Worm (Caenorhabditis elegans) whole organism, L4 larva: ENCODE data around the gene C29E4.17.

Experiments used
- F10B5.3 ChIP-seq: sonication (generic microtip); optimal IDR thresholded peaks from 2 replicates; lab custom pipeline; 2016; ENCODE audit warnings: mild to moderate bottlenecking, missing genetic modification characterization, missing compliant biosample characterization
- F37D6.2 ChIP-seq: sonication (generic microtip); optimal IDR thresholded peaks from 2 replicates; lab custom pipeline; 2016; ENCODE audit warnings: mild to moderate bottlenecking, missing genetic modification characterization, missing compliant biosample characterization
- F44E2.7 ChIP-seq: fragments of 200-800 bp; sonication (Bioruptor generic); IDR thresholded peaks from 2 replicates; pipeline ENCODE4 v2.1.2; 2022; ENCODE audit warnings: missing genetic modification characterization, missing compliant biosample characterization
- F49E8.2 ChIP-seq: sonication (generic microtip); optimal IDR thresholded peaks from 2 replicates; lab custom pipeline; 2016; ENCODE audit warnings: missing compliant biosample characterization, mild to moderate bottlenecking, missing genetic modification characterization, borderline replicate concordance
- R02D3.7 ChIP-seq: fragments of 150-350 bp; sonication (generic microtip); optimal IDR thresholded peaks from 3 replicates; lab custom pipeline; 2014; ENCODE audit warnings: missing biosample characterization, missing genetic modification characterization
- T20F7.1 ChIP-seq: fragments of 200-800 bp; sonication (Bioruptor generic); optimal IDR thresholded peaks from 2 replicates; lab custom pipeline; 2018; ENCODE audit warnings: mild to moderate bottlenecking, missing genetic modification characterization, missing compliant biosample characterization
- T26A8.4 ChIP-seq: fragments of 200-800 bp; sonication (Bioruptor generic); IDR thresholded peaks from 2 replicates; pipeline ENCODE4 v1.3.6; 2022; ENCODE audit warnings: missing genetic modification characterization, missing compliant biosample characterization
- Y105C5A.15 ChIP-seq: fragments of 200-800 bp; sonication (Bioruptor generic); IDR thresholded peaks from 2 replicates; pipeline ENCODE4 v1.3.6; 2022; ENCODE audit warnings: missing genetic modification characterization, missing compliant biosample characterization
- Y5F2A.4 ChIP-seq: fragments of 200-800 bp; sonication (Bioruptor generic); optimal IDR thresholded peaks from 2 replicates; lab custom pipeline; 2018; ENCODE audit warnings: mild to moderate bottlenecking, missing genetic modification characterization, missing compliant biosample characterization
- Y75B8A.6 ChIP-seq: fragments of 200-800 bp; sonication (Bioruptor generic); IDR thresholded peaks from 2 replicates; pipeline ENCODE4 v1.3.6; 2022; ENCODE audit warnings: missing genetic modification reagents, missing genetic modification characterization, missing compliant biosample characterization
- aha-1 ChIP-seq: fragments of 150-350 bp; peaks from one replicate; lab custom pipeline; 2014; ENCODE audit warnings: missing biosample characterization, missing genetic modification characterization
- attf-4 ChIP-seq: sonication (generic microtip); optimal IDR thresholded peaks from 3 replicates; lab custom pipeline; 2017; ENCODE audit warnings: missing biosample characterization, missing genetic modification characterization
- ceh-20 ChIP-seq: fragments of 200-800 bp; sonication (Bioruptor generic); IDR thresholded peaks from 2 replicates; pipeline ENCODE4 v1.3.6; 2022; ENCODE audit warnings: missing genetic modification reagents, missing genetic modification characterization, missing compliant biosample characterization
- ceh-32 ChIP-seq: sonication (generic microtip); optimal IDR thresholded peaks from 2 replicates; lab custom pipeline; 2016; ENCODE audit warnings: mild to moderate bottlenecking, missing genetic modification characterization, missing compliant biosample characterization; ENCODE audit not compliant: poor library complexity
- ceh-82 ChIP-seq: sonication (generic microtip); optimal IDR thresholded peaks from 2 replicates; lab custom pipeline; 2017; ENCODE audit warnings: missing biosample characterization, missing genetic modification characterization
- cey-2 ChIP-seq: sonication (generic microtip); optimal IDR thresholded peaks from 3 replicates; lab custom pipeline; 2017; ENCODE audit warnings: missing genetic modification characterization, mild to moderate bottlenecking, missing compliant biosample characterization, antibody characterized with exemption, borderline replicate concordance; ENCODE audit not compliant: insufficient read depth
- ctbp-1 ChIP-seq: fragments of 200-800 bp; sonication (Bioruptor generic); IDR thresholded peaks from 2 replicates; pipeline ENCODE4 v1.3.6; 2022; ENCODE audit warnings: missing genetic modification reagents, missing genetic modification characterization, missing compliant biosample characterization
- daf-16 ChIP-seq, 3 experiments: sonication (generic microtip); optimal IDR thresholded peaks; 2 replicates each; lab custom pipeline; 2016 to 2017; ENCODE audit warnings: missing genetic modification characterization in 3 of 3, missing genetic modification reagents in 3 of 3, mild to moderate bottlenecking in 2 of 3, missing compliant biosample characterization in 2 of 3, missing biosample characterization in 1 of 3, moderate library complexity in 1 of 3
- dmd-6 ChIP-seq: fragments of 200-800 bp; sonication (Bioruptor generic); IDR thresholded peaks from 2 replicates; pipeline ENCODE4 v1.3.6; 2022; ENCODE audit warnings: missing genetic modification reagents, missing genetic modification characterization, missing compliant biosample characterization
- egl-27 ChIP-seq: sonication (generic microtip); optimal IDR thresholded peaks from 3 replicates; lab custom pipeline; 2017; ENCODE audit warnings: missing biosample characterization, missing genetic modification reagents, missing genetic modification characterization
- hif-1 ChIP-seq, 2 experiments: sonication (generic microtip); optimal IDR thresholded peaks; 2 replicates each; lab custom pipeline; 2016 to 2017; ENCODE audit warnings: missing compliant biosample characterization in 2 of 2, missing genetic modification characterization in 2 of 2, missing genetic modification reagents in 2 of 2, missing genotype in 2 of 2, mild to moderate bottlenecking in 1 of 2
- hmg-1.1 ChIP-seq: fragments of 200-800 bp; sonication (Bioruptor generic); IDR thresholded peaks from 2 replicates; pipeline ENCODE4 v1.3.6; 2022; ENCODE audit warnings: missing genetic modification reagents, missing genetic modification characterization, missing compliant biosample characterization
- jun-1 ChIP-seq: fragments of 150-350 bp; optimal IDR thresholded peaks from 2 replicates; lab custom pipeline; 2014; ENCODE audit warnings: missing biosample characterization, missing genetic modification reagents, missing genetic modification characterization
- lin-13 ChIP-seq: fragments of 150-350 bp; optimal IDR thresholded peaks from 2 replicates; lab custom pipeline; 2014; ENCODE audit warnings: missing biosample characterization, missing genetic modification reagents, missing genetic modification characterization
- mdl-1 ChIP-seq, 2 experiments: fragments of 150-350 bp in 1 of 2; sonication (generic microtip) in 1 of 2; optimal IDR thresholded peaks; 2 replicates each; lab custom pipeline; 2014 to 2017; ENCODE audit warnings: missing biosample characterization in 2 of 2, missing genetic modification characterization in 2 of 2
- mdt-29 ChIP-seq: fragments of 200-800 bp; sonication (Bioruptor generic); IDR thresholded peaks from 2 replicates; pipeline ENCODE4 v1.3.6; 2022; ENCODE audit warnings: missing genetic modification reagents, missing genetic modification characterization, missing compliant biosample characterization
- mep-1 ChIP-seq: fragments of 150-350 bp; sonication (generic microtip); optimal IDR thresholded peaks from 3 replicates; lab custom pipeline; 2014; ENCODE audit warnings: missing biosample characterization, missing genetic modification characterization
- nhr-25 ChIP-seq: sonication (generic microtip); optimal IDR thresholded peaks from 2 replicates; lab custom pipeline; 2017; ENCODE audit warnings: missing genetic modification characterization, mild to moderate bottlenecking, missing compliant biosample characterization, antibody characterized with exemption, moderate library complexity, borderline replicate concordance; ENCODE audit not compliant: insufficient read depth
- nhr-41 ChIP-seq: fragments of 200-800 bp; sonication (Bioruptor generic); IDR thresholded peaks from 2 replicates; pipeline ENCODE4 v1.3.6; 2022; ENCODE audit warnings: missing genetic modification reagents, missing genetic modification characterization, missing compliant biosample characterization
- nhr-6 ChIP-seq: fragments of 150-350 bp; optimal IDR thresholded peaks from 2 replicates; lab custom pipeline; 2014; ENCODE audit warnings: missing biosample characterization, missing genetic modification characterization
- nhr-76 ChIP-seq: fragments of 150-350 bp; optimal IDR thresholded peaks from 2 replicates; lab custom pipeline; 2014; ENCODE audit warnings: missing biosample characterization, missing genetic modification characterization
- nhr-77 ChIP-seq: fragments of 150-350 bp; optimal IDR thresholded peaks from 2 replicates; lab custom pipeline; 2014; ENCODE audit warnings: missing biosample characterization, missing genetic modification characterization
- pqm-1 ChIP-seq: sonication (generic microtip); optimal IDR thresholded peaks from 2 replicates; lab custom pipeline; 2017; ENCODE audit warnings: missing biosample characterization, missing genetic modification characterization
- sdz-12 ChIP-seq: fragments of 200-800 bp; sonication (Bioruptor generic); optimal IDR thresholded peaks from 2 replicates; lab custom pipeline; 2018; ENCODE audit warnings: mild to moderate bottlenecking, missing genetic modification characterization, missing compliant biosample characterization
- skn-1 ChIP-seq: fragments of 150-350 bp; optimal IDR thresholded peaks from 2 replicates; lab custom pipeline; 2014; ENCODE audit warnings: missing biosample characterization, missing genetic modification characterization
- tag-97 ChIP-seq: fragments of 200-800 bp; sonication (Bioruptor generic); IDR thresholded peaks from 2 replicates; pipeline ENCODE4 v1.3.6; 2022; ENCODE audit warnings: missing genetic modification characterization, missing compliant biosample characterization
- unc-39 ChIP-seq: sonication (generic microtip); optimal IDR thresholded peaks from 2 replicates; lab custom pipeline; 2017; ENCODE audit warnings: missing biosample characterization, missing genetic modification characterization
- unc-62 ChIP-seq, 3 experiments: fragments of 150-350 bp in 1 of 3; sonication (generic microtip); optimal IDR thresholded peaks in 2 of 3; peaks in 1 of 3; 1 replicate in 1 of 3; 2 replicates in 2 of 3; lab custom pipeline; 2014 to 2017; ENCODE audit warnings: missing biosample characterization in 3 of 3, missing genetic modification characterization in 3 of 3, missing genetic modification reagents in 3 of 3, missing genotype in 1 of 3
- vab-7 ChIP-seq: fragments of 200-800 bp; sonication (Bioruptor generic); IDR thresholded peaks from 2 replicates; pipeline ENCODE4 v1.3.6; 2022; ENCODE audit warnings: missing genetic modification reagents, missing genetic modification characterization, missing compliant biosample characterization
- zag-1 ChIP-seq: fragments of 150-350 bp; optimal IDR thresholded peaks from 2 replicates; lab custom pipeline; 2014; ENCODE audit warnings: missing biosample characterization, missing genetic modification characterization

The C29E4.17 gene

DNA sequence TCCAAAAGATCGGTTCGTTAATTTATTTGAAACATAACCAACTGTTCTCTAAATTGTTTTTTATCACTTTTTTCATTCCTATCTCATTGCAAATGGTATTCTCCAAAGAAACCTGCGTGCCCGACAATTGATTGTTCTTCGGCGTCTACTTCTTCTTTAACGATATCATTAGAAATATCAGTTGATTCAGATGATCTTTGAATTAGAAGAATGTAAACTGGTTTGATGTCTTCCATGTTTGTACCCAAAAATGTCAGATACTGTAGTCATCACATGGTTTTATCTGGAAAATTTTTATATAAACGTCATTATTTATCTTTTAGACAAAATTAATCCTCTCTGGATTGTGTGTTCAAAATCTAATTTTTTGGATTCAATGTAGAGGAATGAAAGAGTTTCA, 24.6 kb upstream of the C29E4.17 start (continued):
- TF ChIP-seq cey-2 (tag; lab: Kevin White, UChicago), result peak; percentile 5
- no peak for TF ChIP-seq hif-1 (tag; optimal IDR thresholded peaks at IDR 0.05; lab: Kevin White, UChicago)
- TF ChIP-seq zag-1 (tag; lab: Kevin White, UChicago), result no peak
- no peak for TF ChIP-seq Y105C5A.15 (GFP tag; lab: Robert Waterston, UW)
- no peak for TF ChIP-seq nhr-41 (GFP tag; lab: Robert Waterston, UW)
- no peak for TF ChIP-seq Y75B8A.6 (GFP tag; lab: Robert Waterston, UW)
- TF ChIP-seq F49E8.2, result no peak
- TF ChIP-seq F37D6.2 (tag; lab: Kevin White, UChicago), result no peak
- peak in 1 of 2 experiments; percentile 52 for TF ChIP-seq mdl-1 (tag; optimal IDR thresholded peaks at IDR 0.05; lab: Kevin White, UChicago)
- TF ChIP-seq hmg-1.1, result no peak
- TF ChIP-seq pqm-1, result no peak
- no peak for TF ChIP-seq skn-1 (tag; lab: Kevin White, UChicago)
- no peak for TF ChIP-seq attf-4 (tag; lab: Kevin White, UChicago)
- no peak for TF ChIP-seq ctbp-1 (GFP tag; lab: Robert Waterston, UW)
- TF ChIP-seq F10B5.3 (tag; lab: Kevin White, UChicago), result no peak

DNA sequence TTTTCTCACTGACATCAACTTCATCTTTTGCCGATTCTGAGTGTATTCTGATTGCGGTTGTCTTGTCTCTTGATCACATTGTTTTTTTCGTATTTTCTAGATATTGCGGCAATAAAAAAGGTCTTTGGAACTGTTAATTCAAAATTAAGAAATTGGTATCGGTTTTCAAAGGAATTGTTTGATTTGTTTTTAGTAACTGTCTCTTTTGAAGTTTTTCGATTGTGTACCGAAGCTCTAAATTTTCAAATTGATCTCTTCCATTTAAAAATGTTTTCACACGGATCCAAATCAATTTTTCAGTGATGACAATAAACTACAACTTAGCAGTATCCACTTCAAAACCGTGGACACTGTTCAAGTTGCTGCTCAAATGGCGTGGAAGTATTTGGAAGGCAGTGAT, 21.6 kb upstream of the C29E4.17 start, which contains the start of gene best-24:
TSS of gene best-24 (plus strand) at position 301 of the 400 bp plus-strand sequence.
- TF ChIP-seq T26A8.4 (GFP tag; lab: Robert Waterston, UW) (no peak), F10B5.3 (tag; lab: Kevin White, UChicago) (no peak), mdt-29 (GFP tag; lab: Robert Waterston, UW) (no peak)

- no peak for TF ChIP-seq tag-97 (GFP tag; lab: Robert Waterston, UW)
- TF ChIP-seq ceh-82, result no peak
- TF ChIP-seq lin-13 (GFP tag; lab: Kevin White, UChicago), result no peak
- TF ChIP-seq nhr-6, result no peak
- peak in 1 of 2 experiments; percentile 91 for TF ChIP-seq unc-62 (GFP tag; optimal IDR thresholded peaks at IDR 0.05 in 1 of 2; lab: Kevin White, UChicago)
- no peak for TF ChIP-seq unc-62 (tag; optimal IDR thresholded peaks at IDR 0.05; lab: Kevin White, UChicago)
- peak; percentile 43 for TF ChIP-seq aha-1 (tag; lab: Kevin White, UChicago)
- no peak for TF ChIP-seq F10B5.3 (tag; lab: Kevin White, UChicago)
These were observed 18.9 kb upstream of the C29E4.17 start for ce11 chrIII:7903427-7903826.

DNA sequence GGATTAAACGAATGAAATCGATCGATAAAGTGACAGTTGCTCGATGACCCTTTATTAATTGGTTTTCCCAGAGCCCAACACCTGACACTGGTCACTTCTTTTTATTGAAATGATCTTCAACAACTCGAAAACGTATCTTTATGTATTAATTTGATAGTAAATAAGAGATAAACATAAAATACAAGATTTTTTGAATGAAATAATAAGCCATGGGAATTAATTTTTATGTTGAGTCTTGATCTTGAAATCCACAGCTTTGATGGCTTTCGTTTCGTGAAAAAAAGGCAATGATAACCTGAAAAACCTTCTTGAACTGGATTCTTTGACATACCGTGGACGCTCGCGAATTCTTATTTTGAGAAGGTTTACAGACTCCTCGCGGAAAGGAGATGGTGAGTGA, 14.8 kb upstream of the C29E4.17 start, which contains the start of gene pcp-5:
TSS of gene pcp-5 (minus strand) at position 101 of the 400 bp plus-strand sequence.
- TF ChIP-seq daf-16 (GFP tag; optimal IDR thresholded peaks at IDR 0.05; lab: Kevin White, UChicago) (peak in 1 of 2 experiments; percentile 19), daf-16 (tag; optimal IDR thresholded peaks at IDR 0.05; lab: Kevin White, UChicago) (no peak), nhr-77 (tag; lab: Kevin White, UChicago) (no peak)

ce11 chrIII:7909263-7909662, 13.0 kb upstream of the C29E4.17 start, which contains the start of gene ZK688.1:
ZK688.1 (plus strand) TSS chrIII:7909563.
- TF ChIP-seq mdl-1 (tag; optimal IDR thresholded peaks at IDR 0.05; lab: Kevin White, UChicago), result no peak
- no peak for TF ChIP-seq jun-1 (tag; lab: Kevin White, UChicago)
- no peak for TF ChIP-seq mep-1 (tag; lab: Kevin White, UChicago)
- TF ChIP-seq F44E2.7, result no peak
- no peak for TF ChIP-seq vab-7 (GFP tag; lab: Robert Waterston, UW)
- TF ChIP-seq sdz-12 (GFP tag; lab: Kevin White, UChicago), result no peak
- TF ChIP-seq nhr-25, result no peak
- TF ChIP-seq F49E8.2, result no peak
- no peak for TF ChIP-seq Y5F2A.4 (GFP tag; lab: Kevin White, UChicago)
- TF ChIP-seq egl-27 (tag; lab: Kevin White, UChicago), result no peak
- no peak for TF ChIP-seq unc-39 (tag; lab: Kevin White, UChicago)
- no peak for TF ChIP-seq nhr-76
- no peak for TF ChIP-seq dmd-6 (GFP tag; lab: Robert Waterston, UW)
- TF ChIP-seq ceh-32 (tag; lab: Kevin White, UChicago), result no peak
- no peak for TF ChIP-seq T20F7.1 (GFP tag; lab: Kevin White, UChicago)
- no peak for TF ChIP-seq ceh-20
- TF ChIP-seq R02D3.7 (tag; lab: Kevin White, UChicago), result no peak
- no peak for TF ChIP-seq hif-1 (tag; optimal IDR thresholded peaks at IDR 0.05; lab: Kevin White, UChicago)
- TF ChIP-seq, all 104 proteins: peak for 0
